Fruit fly (Drosophila melanogaster): ENCODE data around the gene hiw.

- TF ChIP-seq CG8478 (optimal IDR thresholded peaks at IDR 0.05) (no peak), EcR (GFP tag; optimal IDR thresholded peaks at IDR 0.05) (no peak), Dll (optimal IDR thresholded peaks at IDR 0.05) (no peak), usp (GFP tag; optimal IDR thresholded peaks at IDR 0.05) (no peak)
Observed at dm6 chrX:15079163-15079809, 16.1 kb upstream of the hiw start.

Measured in whole organism.